Worm (Caenorhabditis elegans) whole organism, L4 larva: ENCODE data around the gene bckd-1A.

ENCODE experiments used
- R02D3.7 ChIP-seq: fragments of 150-350 bp; sonication (generic microtip); optimal IDR thresholded peaks from 3 replicates; lab custom pipeline; 2014; ENCODE audit warnings: missing biosample characterization, missing genetic modification characterization
- T26A8.4 ChIP-seq: fragments of 200-800 bp; sonication (Bioruptor generic); IDR thresholded peaks from 2 replicates; pipeline ENCODE4 v1.3.6; 2022; ENCODE audit warnings: missing genetic modification characterization, missing compliant biosample characterization
- Y105C5A.15 ChIP-seq: fragments of 200-800 bp; sonication (Bioruptor generic); IDR thresholded peaks from 2 replicates; pipeline ENCODE4 v1.3.6; 2022; ENCODE audit warnings: missing genetic modification characterization, missing compliant biosample characterization
- Y5F2A.4 ChIP-seq: fragments of 200-800 bp; sonication (Bioruptor generic); optimal IDR thresholded peaks from 2 replicates; lab custom pipeline; 2018; ENCODE audit warnings: mild to moderate bottlenecking, missing genetic modification characterization, missing compliant biosample characterization
- aly-2 ChIP-seq: sonication (generic microtip); optimal IDR thresholded peaks from 2 replicates; lab custom pipeline; 2018; ENCODE audit warnings: missing biosample characterization, missing genetic modification characterization
- attf-4 ChIP-seq: sonication (generic microtip); optimal IDR thresholded peaks from 3 replicates; lab custom pipeline; 2017; ENCODE audit warnings: missing biosample characterization, missing genetic modification characterization
- ceh-20 ChIP-seq: fragments of 200-800 bp; sonication (Bioruptor generic); IDR thresholded peaks from 2 replicates; pipeline ENCODE4 v1.3.6; 2022; ENCODE audit warnings: missing genetic modification reagents, missing genetic modification characterization, missing compliant biosample characterization
- ceh-32 ChIP-seq: sonication (generic microtip); optimal IDR thresholded peaks from 2 replicates; lab custom pipeline; 2016; ENCODE audit warnings: mild to moderate bottlenecking, missing genetic modification characterization, missing compliant biosample characterization; ENCODE audit not compliant: poor library complexity
- daf-16 ChIP-seq, 3 experiments: sonication (generic microtip); optimal IDR thresholded peaks; 2 replicates each; lab custom pipeline; 2016 to 2017; ENCODE audit warnings: missing genetic modification characterization in 3 of 3, missing genetic modification reagents in 3 of 3, mild to moderate bottlenecking in 2 of 3, missing compliant biosample characterization in 2 of 3, missing biosample characterization in 1 of 3, moderate library complexity in 1 of 3
- daf-19 ChIP-seq: fragments of 200-800 bp; sonication (Bioruptor generic); conservative IDR thresholded peaks from 2 replicates; pipeline ENCODE4 v1.3.6; 2022; ENCODE audit warnings: missing genetic modification characterization, missing compliant biosample characterization
- daf-8 ChIP-seq: fragments of 200-800 bp; sonication (Bioruptor generic); IDR thresholded peaks from 2 replicates; pipeline ENCODE4 v1.3.6; 2022; ENCODE audit warnings: missing genetic modification characterization, missing compliant biosample characterization
- dmd-8 ChIP-seq: fragments of 200-800 bp; sonication (Bioruptor generic); IDR thresholded peaks from 2 replicates; pipeline ENCODE4 v1.3.6; 2022; ENCODE audit warnings: missing genetic modification characterization, missing compliant biosample characterization
- dpl-1 ChIP-seq: fragments of 150-350 bp; optimal IDR thresholded peaks from 2 replicates; lab custom pipeline; 2014; ENCODE audit warnings: missing biosample characterization, missing genetic modification reagents, missing genetic modification characterization
- duxl-1 ChIP-seq: sonication (generic microtip); optimal IDR thresholded peaks from 2 replicates; lab custom pipeline; 2016; ENCODE audit warnings: mild to moderate bottlenecking, missing genetic modification characterization, moderate library complexity, missing compliant biosample characterization; ENCODE audit not compliant: poor library complexity
- dve-1 ChIP-seq: sonication (generic microtip); optimal IDR thresholded peaks from 2 replicates; lab custom pipeline; 2017; ENCODE audit warnings: antibody characterized with exemption, mild to moderate bottlenecking, missing genetic modification characterization, missing compliant biosample characterization; ENCODE audit not compliant: insufficient read depth
- gei-8 ChIP-seq: fragments of 200-800 bp; sonication (Bioruptor generic); optimal IDR thresholded peaks from 2 replicates; lab custom pipeline; 2018; ENCODE audit warnings: mild to moderate bottlenecking, missing genetic modification characterization, missing compliant biosample characterization
- hlh-11 ChIP-seq: fragments of 200-800 bp; sonication (Bioruptor generic); optimal IDR thresholded peaks from 2 replicates; lab custom pipeline; 2018; ENCODE audit warnings: mild to moderate bottlenecking, missing genetic modification characterization, missing compliant biosample characterization
- hlh-30 ChIP-seq: sonication (generic microtip); optimal IDR thresholded peaks from 2 replicates; lab custom pipeline; 2017; ENCODE audit warnings: antibody characterized with exemption, mild to moderate bottlenecking, missing genetic modification characterization, missing compliant biosample characterization; ENCODE audit not compliant: insufficient read depth
- hmg-1.1 ChIP-seq: fragments of 200-800 bp; sonication (Bioruptor generic); IDR thresholded peaks from 2 replicates; pipeline ENCODE4 v1.3.6; 2022; ENCODE audit warnings: missing genetic modification reagents, missing genetic modification characterization, missing compliant biosample characterization
- lin-29 ChIP-seq: fragments of 200-800 bp; sonication (Bioruptor generic); IDR thresholded peaks from 2 replicates; pipeline ENCODE4 v1.3.6; 2022; ENCODE audit warnings: missing genetic modification reagents, missing genetic modification characterization, missing compliant biosample characterization
- lin-38 ChIP-seq: fragments of 200-800 bp; sonication (Bioruptor generic); IDR thresholded peaks from 2 replicates; pipeline ENCODE4 v1.3.6; 2022; ENCODE audit warnings: missing genetic modification reagents, missing genetic modification characterization, missing compliant biosample characterization
- lsy-2 ChIP-seq, 2 experiments: fragments of 150-350 bp in 1 of 2; sonication (generic microtip) in 1 of 2; optimal IDR thresholded peaks; 2 replicates each; lab custom pipeline; 2014 to 2017; ENCODE audit warnings: missing biosample characterization in 2 of 2, missing genetic modification characterization in 2 of 2
- madf-5 ChIP-seq, 2 experiments: fragments of 200-800 bp; sonication (Bioruptor generic); IDR thresholded peaks; 2 replicates each; pipeline ENCODE4 v1.3.6; 2022; ENCODE audit warnings: missing compliant biosample characterization in 2 of 2, missing genetic modification characterization in 2 of 2
- madf-9 ChIP-seq: fragments of 200-800 bp; sonication (Bioruptor generic); conservative IDR thresholded peaks from 2 replicates; pipeline ENCODE4 v1.3.6; 2022; ENCODE audit warnings: missing genetic modification reagents, missing genetic modification characterization, missing compliant biosample characterization
- mdt-29 ChIP-seq: fragments of 200-800 bp; sonication (Bioruptor generic); IDR thresholded peaks from 2 replicates; pipeline ENCODE4 v1.3.6; 2022; ENCODE audit warnings: missing genetic modification reagents, missing genetic modification characterization, missing compliant biosample characterization
- mep-1 ChIP-seq: fragments of 150-350 bp; sonication (generic microtip); optimal IDR thresholded peaks from 3 replicates; lab custom pipeline; 2014; ENCODE audit warnings: missing biosample characterization, missing genetic modification characterization
- mes-2 ChIP-seq: sonication (generic microtip); optimal IDR thresholded peaks from 2 replicates; lab custom pipeline; 2016; ENCODE audit warnings: missing genotype, mild to moderate bottlenecking, missing genetic modification characterization, missing compliant biosample characterization; ENCODE audit not compliant: poor library complexity, severe bottlenecking
- mxl-3 ChIP-seq: fragments of 200-800 bp; sonication (Bioruptor generic); optimal IDR thresholded peaks from 2 replicates; lab custom pipeline; 2018; ENCODE audit warnings: mild to moderate bottlenecking, missing genetic modification characterization, missing compliant biosample characterization
- nhr-25 ChIP-seq: sonication (generic microtip); optimal IDR thresholded peaks from 2 replicates; lab custom pipeline; 2017; ENCODE audit warnings: missing genetic modification characterization, mild to moderate bottlenecking, missing compliant biosample characterization, antibody characterized with exemption, moderate library complexity, borderline replicate concordance; ENCODE audit not compliant: insufficient read depth
- nhr-28 ChIP-seq: fragments of 150-350 bp; optimal IDR thresholded peaks from 2 replicates; lab custom pipeline; 2014; ENCODE audit warnings: missing biosample characterization, missing genetic modification characterization
- nhr-6 ChIP-seq: fragments of 150-350 bp; optimal IDR thresholded peaks from 2 replicates; lab custom pipeline; 2014; ENCODE audit warnings: missing biosample characterization, missing genetic modification characterization
- nhr-76 ChIP-seq: fragments of 150-350 bp; optimal IDR thresholded peaks from 2 replicates; lab custom pipeline; 2014; ENCODE audit warnings: missing biosample characterization, missing genetic modification characterization
- nhr-77 ChIP-seq: fragments of 150-350 bp; optimal IDR thresholded peaks from 2 replicates; lab custom pipeline; 2014; ENCODE audit warnings: missing biosample characterization, missing genetic modification characterization
- pqm-1 ChIP-seq: sonication (generic microtip); optimal IDR thresholded peaks from 2 replicates; lab custom pipeline; 2017; ENCODE audit warnings: missing biosample characterization, missing genetic modification characterization
- set-16 ChIP-seq: fragments of 200-800 bp; sonication (Bioruptor generic); IDR thresholded peaks from 2 replicates; pipeline ENCODE4 v1.3.6; 2022; ENCODE audit warnings: missing genetic modification reagents, missing genetic modification characterization, missing compliant biosample characterization
- snpc-1.2 ChIP-seq: fragments of 200-800 bp; sonication (Bioruptor generic); IDR thresholded peaks from 2 replicates; pipeline ENCODE4 v1.3.6; 2022; ENCODE audit warnings: missing genetic modification reagents, missing genetic modification characterization, missing compliant biosample characterization
- snpc-4 ChIP-seq: fragments of 150-350 bp; optimal IDR thresholded peaks from 2 replicates; lab custom pipeline; 2014; ENCODE audit warnings: missing biosample characterization, missing genetic modification characterization
- spr-1 ChIP-seq: sonication (generic microtip); optimal IDR thresholded peaks from 2 replicates; lab custom pipeline; 2016; ENCODE audit warnings: mild to moderate bottlenecking, missing genetic modification characterization, missing compliant biosample characterization
- unc-39 ChIP-seq: sonication (generic microtip); optimal IDR thresholded peaks from 2 replicates; lab custom pipeline; 2017; ENCODE audit warnings: missing biosample characterization, missing genetic modification characterization
- unc-62 ChIP-seq, 3 experiments: fragments of 150-350 bp in 1 of 3; sonication (generic microtip); optimal IDR thresholded peaks in 2 of 3; peaks in 1 of 3; 1 replicate in 1 of 3; 2 replicates in 2 of 3; lab custom pipeline; 2014 to 2017; ENCODE audit warnings: missing biosample characterization in 3 of 3, missing genetic modification characterization in 3 of 3, missing genetic modification reagents in 3 of 3, missing genotype in 1 of 3
- ztf-11 ChIP-seq: fragments of 150-350 bp; optimal IDR thresholded peaks from 2 replicates; lab custom pipeline; 2014; ENCODE audit warnings: missing biosample characterization, missing genetic modification characterization

The bckd-1A gene

DNA sequence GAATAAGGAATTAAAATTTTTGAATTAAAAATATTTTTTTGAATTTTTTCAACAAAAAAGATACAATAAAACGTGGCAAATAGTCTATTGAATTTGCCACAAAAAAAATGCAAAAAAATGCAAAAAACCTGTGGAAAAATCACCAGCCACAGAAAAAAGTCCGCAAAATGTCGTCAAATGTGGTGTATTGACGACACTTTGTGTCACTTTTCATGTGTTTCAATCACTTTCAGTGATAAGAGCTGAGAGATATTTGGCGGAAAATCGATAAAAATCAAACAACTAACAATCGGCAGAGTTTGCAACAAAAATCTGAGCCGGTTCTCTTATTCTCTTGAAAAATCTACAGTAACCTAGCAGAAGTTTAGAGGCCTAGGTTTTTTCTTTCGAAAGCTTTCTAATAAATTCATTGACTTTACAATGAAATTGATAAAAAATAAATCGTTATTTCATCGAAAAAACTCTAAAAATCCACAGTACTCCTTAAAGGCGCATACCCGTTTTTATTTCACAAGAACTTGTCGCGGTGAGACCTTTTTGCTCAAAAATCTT lies 394 bp downstream of the bckd-1A start:
- TF ChIP-seq nhr-25 (no peak), hlh-11 (tag; lab: Kevin White, UChicago) (peak; percentile 39), madf-5 (GFP tag; IDR thresholded peaks at IDR 0.05; lab: Robert Waterston, UW) (no peak), madf-9 (GFP tag; lab: Robert Waterston, UW) (no peak), nhr-76 (tag; lab: Kevin White, UChicago) (no peak), daf-8 (GFP tag; lab: Robert Waterston, UW) (no peak), dve-1 (peak; percentile 58), dpl-1 (GFP tag; lab: Kevin White, UChicago) (peak; percentile 43), gei-8 (GFP tag; lab: Kevin White, UChicago) (no peak), mep-1 (tag; lab: Kevin White, UChicago) (peak; percentile 2), Y5F2A.4 (GFP tag; lab: Kevin White, UChicago) (no peak), hlh-30 (tag; lab: Kevin White, UChicago) (peak; percentile 61), ceh-20 (GFP tag; lab: Robert Waterston, UW) (no peak), daf-16 (GFP tag; optimal IDR thresholded peaks at IDR 0.05; lab: Kevin White, UChicago) (no peak), daf-16 (tag; optimal IDR thresholded peaks at IDR 0.05; lab: Kevin White, UChicago) (peak; percentile 43), attf-4 (tag; lab: Kevin White, UChicago) (no peak), pqm-1 (tag; lab: Kevin White, UChicago) (no peak), nhr-77 (tag; lab: Kevin White, UChicago) (peak; percentile 20), mxl-3 (GFP tag; lab: Kevin White, UChicago) (no peak), lsy-2 (tag; optimal IDR thresholded peaks at IDR 0.05; lab: Kevin White, UChicago) (peak in 1 of 2 experiments; percentile 82), daf-19 (GFP tag; lab: Robert Waterston, UW) (no peak), unc-62 (GFP tag; optimal IDR thresholded peaks at IDR 0.05 in 1 of 2; lab: Kevin White, UChicago) (peak in 1 of 2 experiments; percentile 99), unc-62 (tag; optimal IDR thresholded peaks at IDR 0.05; lab: Kevin White, UChicago) (no peak), mdt-29 (GFP tag; lab: Robert Waterston, UW) (no peak), nhr-6 (tag; lab: Kevin White, UChicago) (no peak), nhr-28 (tag; lab: Kevin White, UChicago) (peak; percentile 32), T26A8.4 (GFP tag; lab: Robert Waterston, UW) (no peak), ceh-32 (no peak), ztf-11 (tag; lab: Kevin White, UChicago) (no peak), mes-2 (tag; lab: Kevin White, UChicago) (peak; percentile 35), hmg-1.1 (no peak), dmd-8 (no peak), aly-2 (tag; lab: Kevin White, UChicago) (no peak), spr-1 (tag; lab: Kevin White, UChicago) (no peak), Y105C5A.15 (GFP tag; lab: Robert Waterston, UW) (no peak), snpc-1.2 (GFP tag; lab: Robert Waterston, UW) (no peak), duxl-1 (tag; lab: Kevin White, UChicago) (no peak), R02D3.7 (no peak)
- TF ChIP-seq, all 104 proteins: peak for 11

DNA sequence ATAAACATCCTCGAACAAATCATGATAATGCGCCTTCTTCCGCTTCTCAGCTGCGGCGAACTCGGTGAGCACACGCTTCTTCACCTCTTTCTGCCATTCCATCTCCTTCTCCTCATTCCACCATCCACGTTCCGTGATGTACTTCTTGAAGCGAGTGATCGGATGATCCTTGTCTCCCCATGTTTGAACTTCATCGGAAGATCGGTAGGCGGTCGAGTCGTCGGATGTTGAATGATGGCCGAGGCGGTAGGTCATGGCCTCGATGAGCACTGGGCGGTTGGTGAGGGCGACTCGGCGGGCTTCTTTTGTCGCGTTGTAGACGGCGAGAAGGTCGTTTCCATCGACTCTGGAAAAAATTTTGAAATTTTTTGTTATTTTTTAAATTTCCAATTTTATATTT lies 4.0 kb downstream of the bckd-1A start:
- TF ChIP-seq snpc-4 (no peak), nhr-77 (tag; lab: Kevin White, UChicago) (no peak), unc-39 (no peak), set-16 (GFP tag; lab: Robert Waterston, UW) (peak; percentile 51), dmd-8 (no peak), lin-38 (no peak), lin-29 (no peak)
